Worm (Caenorhabditis elegans) whole organism, L1 larva: ENCODE data around the gene pqn-80.

Source experiments
- C04F5.9 ChIP-seq: sonication (generic microtip); optimal IDR thresholded peaks from 2 replicates; lab custom pipeline; 2016; ENCODE audit warnings: missing genetic modification characterization, missing compliant biosample characterization
- C16A3.4 ChIP-seq: fragments of 150-350 bp; optimal IDR thresholded peaks from 2 replicates; lab custom pipeline; 2014; ENCODE audit warnings: missing biosample characterization, missing genetic modification characterization
- C34B4.2 ChIP-seq: sonication (generic microtip); optimal IDR thresholded peaks from 2 replicates; lab custom pipeline; 2017; ENCODE audit warnings: mild to moderate bottlenecking, missing genetic modification characterization, missing compliant biosample characterization
- Y116A8C.19 ChIP-seq: sonication (generic microtip); optimal IDR thresholded peaks from 2 replicates; lab custom pipeline; 2016; ENCODE audit warnings: missing compliant biosample characterization, missing genetic modification characterization, borderline replicate concordance
- aly-2 ChIP-seq: fragments of 150-350 bp; optimal IDR thresholded peaks from 2 replicates; lab custom pipeline; 2014; ENCODE audit warnings: missing biosample characterization, missing genetic modification characterization
- ama-1 ChIP-seq: fragments of 150-350 bp; optimal IDR thresholded peaks from 2 replicates; lab custom pipeline; 2014
- blmp-1 ChIP-seq: fragments of 150-350 bp; optimal IDR thresholded peaks from 2 replicates; lab custom pipeline; 2014; ENCODE audit warnings: missing biosample characterization, missing genetic modification characterization
- ceh-63 ChIP-seq: fragments of 200-800 bp; sonication (Bioruptor generic); optimal IDR thresholded peaks from 2 replicates; lab custom pipeline; 2018; ENCODE audit warnings: mild to moderate bottlenecking, missing genetic modification characterization, missing compliant biosample characterization
- ces-1 ChIP-seq: fragments of 150-350 bp; optimal IDR thresholded peaks from 2 replicates; lab custom pipeline; 2014; ENCODE audit warnings: missing biosample characterization, missing genetic modification reagents, missing genetic modification characterization
- efl-1 ChIP-seq, 4 experiments: fragments of 150-350 bp; optimal IDR thresholded peaks in 3 of 4; peaks in 1 of 4; 1 replicate in 1 of 4; 2 replicates in 3 of 4; lab custom pipeline; 2014; ENCODE audit warnings: missing biosample characterization in 2 of 4, missing genetic modification characterization in 2 of 4, missing genetic modification reagents in 2 of 4
- efl-3 ChIP-seq: fragments of 200-800 bp; sonication (Bioruptor generic); optimal IDR thresholded peaks from 2 replicates; lab custom pipeline; 2018; ENCODE audit warnings: mild to moderate bottlenecking, missing genetic modification characterization, missing compliant biosample characterization
- egl-13 ChIP-seq: sonication (generic microtip); optimal IDR thresholded peaks from 2 replicates; lab custom pipeline; 2016; ENCODE audit warnings: missing genotype, missing genetic modification reagents, missing genetic modification characterization, missing compliant biosample characterization
- ets-5 ChIP-seq: fragments of 200-800 bp; sonication (Bioruptor generic); IDR thresholded peaks from 2 replicates; pipeline ENCODE4 v1.3.6; 2022; ENCODE audit warnings: missing genetic modification characterization, missing compliant biosample characterization
- fkh-10 ChIP-seq: sonication (generic microtip); optimal IDR thresholded peaks from 2 replicates; lab custom pipeline; 2017; ENCODE audit warnings: missing biosample characterization, missing genetic modification reagents, missing genetic modification characterization
- fkh-4 ChIP-seq: sonication (generic microtip); optimal IDR thresholded peaks from 2 replicates; lab custom pipeline; 2016; ENCODE audit warnings: missing compliant biosample characterization, missing genetic modification characterization, borderline replicate concordance
- fkh-8 ChIP-seq: sonication (generic microtip); optimal IDR thresholded peaks from 2 replicates; lab custom pipeline; 2016; ENCODE audit warnings: mild to moderate bottlenecking, missing genetic modification characterization, missing compliant biosample characterization
- grh-1 ChIP-seq: fragments of 200-800 bp; sonication (Bioruptor generic); IDR thresholded peaks from 2 replicates; pipeline ENCODE4 v1.3.6; 2022; ENCODE audit warnings: missing genetic modification reagents, missing genetic modification characterization, missing compliant biosample characterization
- hlh-17 ChIP-seq: fragments of 200-800 bp; sonication (Bioruptor generic); optimal IDR thresholded peaks from 2 replicates; lab custom pipeline; 2018; ENCODE audit warnings: missing genetic modification characterization, mild to moderate bottlenecking, missing compliant biosample characterization, moderate library complexity, borderline replicate concordance
- irx-1 ChIP-seq: sonication (generic microtip); optimal IDR thresholded peaks from 2 replicates; lab custom pipeline; 2016; ENCODE audit warnings: missing genetic modification characterization, missing compliant biosample characterization
- isw-1 ChIP-seq: fragments of 200-800 bp; sonication (Bioruptor generic); IDR thresholded peaks from 2 replicates; pipeline ENCODE4 v1.3.6; 2022; ENCODE audit warnings: missing genetic modification characterization, missing compliant biosample characterization
- lin-35 ChIP-seq, 2 experiments: fragments of 150-350 bp; optimal IDR thresholded peaks; 2 replicates each; lab custom pipeline; 2014; ENCODE audit warnings: missing biosample characterization in 2 of 2, missing genetic modification characterization in 2 of 2, missing genetic modification reagents in 2 of 2
- mab-9 ChIP-seq: fragments of 200-800 bp; sonication (Bioruptor generic); IDR thresholded peaks from 2 replicates; pipeline ENCODE4 v1.3.6; 2022; ENCODE audit warnings: missing genetic modification reagents, missing genetic modification characterization, missing compliant biosample characterization
- mdl-1 ChIP-seq, 2 experiments: fragments of 150-350 bp; optimal IDR thresholded peaks; 2 replicates each; lab custom pipeline; 2014 to 2017; ENCODE audit warnings: missing biosample characterization in 2 of 2, missing genetic modification characterization in 2 of 2, inconsistent platforms in 1 of 2
- nhr-28 ChIP-seq: fragments of 150-350 bp; optimal IDR thresholded peaks from 2 replicates; lab custom pipeline; 2014; ENCODE audit warnings: missing biosample characterization, missing genetic modification characterization
- nhr-71 ChIP-seq: sonication (generic microtip); optimal IDR thresholded peaks from 2 replicates; lab custom pipeline; 2016; ENCODE audit warnings: mild to moderate bottlenecking, missing genetic modification characterization, moderate library complexity, missing compliant biosample characterization
- nhr-84 ChIP-seq: sonication (generic microtip); optimal IDR thresholded peaks from 2 replicates; lab custom pipeline; 2017; ENCODE audit warnings: missing biosample characterization, missing genetic modification characterization
- nhr-85 ChIP-seq: sonication (generic microtip); peaks from one replicate; lab custom pipeline; 2016; ENCODE audit warnings: missing genetic modification characterization, inconsistent platforms, missing compliant biosample characterization
- pag-3 ChIP-seq: sonication (generic microtip); optimal IDR thresholded peaks from 2 replicates; lab custom pipeline; 2017; ENCODE audit warnings: missing genetic modification characterization, mild to moderate bottlenecking, missing compliant biosample characterization, antibody characterized with exemption, borderline replicate concordance; ENCODE audit not compliant: insufficient read depth
- pqm-1 ChIP-seq: sonication (generic microtip); optimal IDR thresholded peaks from 3 replicates; lab custom pipeline; 2017; ENCODE audit warnings: missing biosample characterization, missing genetic modification characterization
- skn-1 ChIP-seq: fragments of 150-350 bp; optimal IDR thresholded peaks from 2 replicates; lab custom pipeline; 2014; ENCODE audit warnings: missing biosample characterization, missing genetic modification characterization
- snpc-4 ChIP-seq: fragments of 150-350 bp; optimal IDR thresholded peaks from 2 replicates; lab custom pipeline; 2014; ENCODE audit warnings: missing biosample characterization, missing genetic modification characterization
- sox-4 ChIP-seq: sonication (generic microtip); optimal IDR thresholded peaks from 2 replicates; lab custom pipeline; 2016; ENCODE audit warnings: missing genetic modification characterization, missing compliant biosample characterization
- swsn-7 ChIP-seq: sonication (generic microtip); optimal IDR thresholded peaks from 2 replicates; lab custom pipeline; 2016; ENCODE audit warnings: missing genetic modification characterization, missing compliant biosample characterization
- tbx-2 ChIP-seq: sonication (generic microtip); optimal IDR thresholded peaks from 2 replicates; lab custom pipeline; 2016; ENCODE audit warnings: missing genetic modification characterization, missing compliant biosample characterization
- unc-30 ChIP-seq: sonication (generic microtip); optimal IDR thresholded peaks from 2 replicates; lab custom pipeline; 2017; ENCODE audit warnings: missing biosample characterization, missing genetic modification characterization
- unc-98 ChIP-seq: fragments of 200-800 bp; sonication (Bioruptor generic); IDR thresholded peaks from 2 replicates; pipeline ENCODE4 v1.3.6; 2022; ENCODE audit warnings: missing genetic modification characterization, missing compliant biosample characterization
- vab-15 ChIP-seq: sonication (generic microtip); optimal IDR thresholded peaks from 2 replicates; lab custom pipeline; 2017; ENCODE audit warnings: missing genotype, mild to moderate bottlenecking, missing genetic modification characterization, missing compliant biosample characterization
- xbp-1 ChIP-seq: sonication (generic microtip); optimal IDR thresholded peaks from 2 replicates; lab custom pipeline; 2016; ENCODE audit warnings: missing genetic modification characterization, missing compliant biosample characterization
- zag-1 ChIP-seq: fragments of 150-350 bp; optimal IDR thresholded peaks from 2 replicates; lab custom pipeline; 2014; ENCODE audit warnings: missing biosample characterization, missing genetic modification characterization

The pqn-80 gene

DNA sequence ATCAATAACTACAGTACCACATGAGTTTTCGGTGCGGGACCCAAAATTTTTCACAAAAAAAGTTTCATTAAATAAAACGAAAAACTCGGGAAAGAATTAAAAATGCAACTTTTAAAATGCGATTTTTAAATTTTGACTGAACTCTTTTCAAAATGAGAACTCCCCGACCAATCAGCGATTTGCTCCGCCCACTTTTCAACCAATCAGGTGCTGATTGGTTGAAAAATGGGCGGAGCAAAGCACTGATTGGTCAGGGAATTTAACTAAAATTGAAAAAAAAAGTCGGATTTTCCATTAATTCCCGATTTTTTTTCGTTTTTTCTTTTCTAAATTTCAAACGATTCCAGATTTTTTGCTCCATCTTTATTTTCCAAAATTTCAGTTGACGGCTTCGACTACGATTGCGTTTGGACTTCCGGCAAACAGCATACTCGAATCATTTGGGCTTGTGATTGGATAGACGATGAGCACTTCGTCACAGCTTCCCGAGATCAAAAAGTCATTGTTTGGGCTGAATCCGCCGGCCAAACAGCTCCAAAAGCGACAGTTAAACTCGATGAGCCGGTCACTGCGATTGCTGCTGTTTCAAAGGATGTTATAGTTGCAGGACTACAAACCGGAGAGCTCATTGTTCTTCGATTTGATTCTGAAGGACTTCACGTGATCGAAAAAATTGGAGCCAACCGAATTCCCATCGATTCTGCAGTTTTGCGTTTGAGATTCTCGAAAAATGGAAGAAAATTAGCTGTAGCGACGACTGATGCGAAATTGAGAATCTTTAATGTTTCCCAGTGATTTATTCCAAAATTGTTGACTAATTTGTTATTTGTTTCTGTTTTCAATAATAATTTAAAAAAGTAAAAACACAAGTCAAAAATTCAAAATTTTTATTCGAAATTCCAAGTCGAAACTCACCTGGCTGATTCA, 59.3 kb downstream of the pqn-80 start:
- no peak for TF ChIP-seq ama-1 (lab: Kevin White, UChicago)
- TF ChIP-seq Y116A8C.19 (tag; lab: Kevin White, UChicago), result no peak
- no peak for TF ChIP-seq unc-30 (tag; lab: Kevin White, UChicago)
- TF ChIP-seq blmp-1 (tag; lab: Kevin White, UChicago), result no peak
- no peak for TF ChIP-seq xbp-1 (tag; lab: Kevin White, UChicago)
- no peak for TF ChIP-seq fkh-8 (tag; lab: Kevin White, UChicago)
- no peak for TF ChIP-seq C16A3.4 (tag; lab: Kevin White, UChicago)
- no peak for TF ChIP-seq ces-1 (GFP tag; lab: Kevin White, UChicago)
- TF ChIP-seq unc-98 (GFP tag; lab: Robert Waterston, UW), result 0 out of 2 replicates have a peak, but pooled peaks have one; percentile 13
- no peak for TF ChIP-seq efl-1 (optimal IDR thresholded peaks at IDR 0.05; lab: Kevin White, UChicago)
- peak in 1 of 2 experiments; percentile 71 for TF ChIP-seq efl-1 (GFP tag; optimal IDR thresholded peaks at IDR 0.05 in 1 of 2; lab: Kevin White, UChicago)
- TF ChIP-seq pag-3 (tag; lab: Kevin White, UChicago), result no peak
- no peak for TF ChIP-seq mab-9 (GFP tag; lab: Robert Waterston, UW)
- no peak for TF ChIP-seq egl-13 (tag; lab: Kevin White, UChicago)
- no peak for TF ChIP-seq vab-15 (tag; lab: Kevin White, UChicago)
- TF ChIP-seq C04F5.9 (tag; lab: Kevin White, UChicago), result peak; percentile 9
- TF ChIP-seq tbx-2 (tag; lab: Kevin White, UChicago), result no peak
- no peak for TF ChIP-seq isw-1
- TF ChIP-seq lin-35 (GFP tag; optimal IDR thresholded peaks at IDR 0.05; lab: Kevin White, UChicago), result no peak
- no peak for TF ChIP-seq efl-3 (GFP tag; lab: Kevin White, UChicago)
- no peak for TF ChIP-seq C34B4.2

DNA sequence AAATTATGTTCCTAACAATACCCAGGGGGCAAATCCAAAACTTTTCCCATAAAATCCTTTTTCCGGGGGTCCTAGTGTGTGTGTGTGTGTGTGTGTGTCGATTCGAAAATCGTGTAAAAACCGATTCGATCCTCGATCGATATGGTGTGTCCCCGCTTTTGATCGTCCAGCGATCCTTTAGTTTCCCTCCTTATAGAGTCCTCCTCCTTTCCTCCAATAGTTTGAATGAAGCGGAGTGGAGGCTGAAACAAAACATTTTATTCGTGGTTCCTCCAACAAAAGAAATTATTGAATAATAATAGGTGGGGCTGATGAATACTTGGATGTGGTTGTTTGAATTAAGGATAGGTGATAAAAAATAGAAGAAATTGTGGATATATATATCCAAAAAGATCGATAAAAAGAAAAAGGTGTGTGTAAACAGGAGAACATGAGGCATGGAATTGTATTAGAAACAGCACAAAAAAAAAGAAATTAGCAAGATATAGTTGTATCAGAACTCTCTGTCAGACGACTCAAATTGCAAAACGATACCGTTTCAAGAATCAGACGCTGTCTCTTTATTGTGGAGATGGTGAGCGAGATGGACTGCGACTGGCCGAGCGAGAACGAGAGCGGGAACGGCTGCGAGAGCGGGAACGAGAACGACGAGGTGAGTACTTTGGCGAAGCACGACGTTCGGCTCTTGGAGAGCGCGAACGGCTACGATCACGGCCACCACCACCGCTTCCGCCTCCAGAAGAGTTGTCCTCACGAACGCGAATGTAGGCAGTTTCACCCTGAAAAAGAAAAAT, 60.3 kb downstream of the pqn-80 start:
- TF ChIP-seq nhr-85 (tag; lab: Kevin White, UChicago), result peak; percentile 9
- TF ChIP-seq mab-9 (GFP tag; lab: Robert Waterston, UW), result 0 out of 2 replicates have a peak, but pooled peaks have one; percentile 22
- TF ChIP-seq efl-1 (optimal IDR thresholded peaks at IDR 0.05; lab: Kevin White, UChicago), result no peak
- TF ChIP-seq efl-1 (GFP tag; optimal IDR thresholded peaks at IDR 0.05 in 1 of 2; lab: Kevin White, UChicago), result no peak
- TF ChIP-seq, all 84 proteins: peak for 2

DNA sequence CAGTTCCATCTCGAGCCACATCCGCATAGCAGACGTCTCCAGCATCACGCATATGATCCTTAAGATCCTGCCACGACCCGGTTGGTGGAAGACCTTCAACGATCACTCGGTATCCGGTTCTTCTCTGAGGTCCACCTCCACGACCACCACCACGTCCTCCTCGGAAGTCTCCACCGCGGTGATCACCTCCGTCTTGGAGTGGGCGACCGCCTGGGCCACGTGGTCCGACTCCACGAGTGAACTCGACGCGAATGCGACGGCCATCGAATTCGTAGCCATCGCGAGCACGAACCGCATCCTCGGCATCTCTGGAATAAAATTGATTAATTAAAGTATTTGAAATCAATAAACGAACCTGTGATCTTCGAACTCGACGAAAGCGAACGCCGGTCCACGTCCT, 61.0 kb downstream of the pqn-80 start:
- TF ChIP-seq C04F5.9 (tag; lab: Kevin White, UChicago) (no peak), ceh-63 (GFP tag; lab: Kevin White, UChicago) (peak; percentile 49), snpc-4 (tag; lab: Kevin White, UChicago) (no peak)

DNA sequence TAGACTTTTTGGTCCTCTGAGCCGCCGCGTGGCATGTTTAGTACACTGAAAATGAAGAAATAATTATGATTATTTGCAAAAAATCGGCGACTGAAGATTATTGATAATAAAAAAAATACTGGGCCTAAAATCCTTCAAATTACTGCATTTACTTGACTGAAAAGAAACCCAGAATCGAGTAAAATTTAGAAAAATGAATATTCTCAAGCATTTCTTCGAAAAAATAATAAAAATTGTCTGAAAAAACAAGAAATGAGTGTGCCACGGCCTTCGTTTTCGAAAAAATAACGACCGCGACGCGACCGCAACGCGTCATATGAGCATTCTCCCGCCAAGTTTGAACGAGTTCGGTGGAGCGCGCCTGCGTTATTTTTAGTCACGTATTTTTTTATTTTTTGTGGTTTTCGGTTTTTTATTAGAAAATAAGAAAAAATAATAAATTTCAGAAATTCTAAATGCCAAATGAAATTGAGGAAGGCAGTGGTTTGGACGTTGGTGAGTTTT, 61.6 kb downstream of the pqn-80 start, which contains the start of the genes rsp-3 and spin-4:
Gene rsp-3, minus strand, starts transcription at position 51 of the 504 bp plus-strand sequence.
Gene spin-4, plus strand, starts transcription at position 447 of the 504 bp plus-strand sequence.
- no peak for TF ChIP-seq pqm-1 (tag; lab: Kevin White, UChicago)
- peak; percentile 61 for TF ChIP-seq swsn-7
- TF ChIP-seq mdl-1 (tag; optimal IDR thresholded peaks at IDR 0.05; lab: Kevin White, UChicago), result peak in 1 of 2 experiments; percentile 68
- peak; percentile 32 for TF ChIP-seq irx-1 (tag; lab: Kevin White, UChicago)
- TF ChIP-seq hlh-17 (GFP tag; lab: Kevin White, UChicago), result no peak
- TF ChIP-seq aly-2, result peak; percentile 43
- no peak for TF ChIP-seq zag-1
- peak; percentile 88 for TF ChIP-seq nhr-71
- no peak for TF ChIP-seq grh-1 (GFP tag; lab: Robert Waterston, UW)
- TF ChIP-seq nhr-84 (tag; lab: Kevin White, UChicago), result no peak
- no peak for TF ChIP-seq unc-98 (GFP tag; lab: Robert Waterston, UW)
- TF ChIP-seq nhr-28 (tag; lab: Kevin White, UChicago), result no peak
- TF ChIP-seq ama-1 (lab: Kevin White, UChicago), result peak; percentile 7
- TF ChIP-seq skn-1 (tag; lab: Kevin White, UChicago), result peak; percentile 89
- TF ChIP-seq xbp-1 (tag; lab: Kevin White, UChicago), result peak; percentile 80
- peak; percentile 46 for TF ChIP-seq snpc-4 (tag; lab: Kevin White, UChicago)
- peak; percentile 79 for TF ChIP-seq isw-1
- TF ChIP-seq ets-5, result no peak
- peak; percentile 13 for TF ChIP-seq sox-4
- TF ChIP-seq fkh-4 (tag; lab: Kevin White, UChicago), result no peak
- no peak for TF ChIP-seq ceh-63 (GFP tag; lab: Kevin White, UChicago)
- TF ChIP-seq nhr-85 (tag; lab: Kevin White, UChicago), result peak; percentile 78
- peak; percentile 45 for TF ChIP-seq egl-13 (tag; lab: Kevin White, UChicago)
- peak; percentile 84 for TF ChIP-seq C16A3.4 (tag; lab: Kevin White, UChicago)
- TF ChIP-seq fkh-10 (GFP tag; lab: Kevin White, UChicago), result no peak
- TF ChIP-seq efl-1 (optimal IDR thresholded peaks at IDR 0.05; lab: Kevin White, UChicago), result peak; percentile 91 to 93
- peak; percentile 91 to 99 for TF ChIP-seq efl-1 (GFP tag; optimal IDR thresholded peaks at IDR 0.05 in 1 of 2; lab: Kevin White, UChicago)
